Worm (Caenorhabditis elegans) whole organism, L4 larva: Measurements from ENCODE around the gene btb-7.

Source experiments
- F26F4.8 ChIP-seq: fragments of 200-800 bp; sonication (Bioruptor generic); conservative IDR thresholded peaks from 2 replicates; pipeline ENCODE4 v1.3.6; 2022; ENCODE audit warnings: missing genetic modification characterization, missing compliant biosample characterization
- T20F7.1 ChIP-seq: fragments of 200-800 bp; sonication (Bioruptor generic); optimal IDR thresholded peaks from 2 replicates; lab custom pipeline; 2018; ENCODE audit warnings: mild to moderate bottlenecking, missing genetic modification characterization, missing compliant biosample characterization
- Y105C5A.15 ChIP-seq: fragments of 200-800 bp; sonication (Bioruptor generic); IDR thresholded peaks from 2 replicates; pipeline ENCODE4 v1.3.6; 2022; ENCODE audit warnings: missing genetic modification characterization, missing compliant biosample characterization
- Y75B8A.6 ChIP-seq: fragments of 200-800 bp; sonication (Bioruptor generic); IDR thresholded peaks from 2 replicates; pipeline ENCODE4 v1.3.6; 2022; ENCODE audit warnings: missing genetic modification reagents, missing genetic modification characterization, missing compliant biosample characterization
- ceh-28 ChIP-seq: fragments of 150-350 bp; optimal IDR thresholded peaks from 2 replicates; lab custom pipeline; 2014; ENCODE audit warnings: missing biosample characterization, missing genetic modification reagents, missing genetic modification characterization
- ces-1 ChIP-seq: fragments of 150-350 bp; sonication (generic microtip); optimal IDR thresholded peaks from 4 replicates; lab custom pipeline; 2014; ENCODE audit warnings: missing biosample characterization, missing genetic modification reagents, missing genetic modification characterization
- ctbp-1 ChIP-seq: fragments of 200-800 bp; sonication (Bioruptor generic); IDR thresholded peaks from 2 replicates; pipeline ENCODE4 v1.3.6; 2022; ENCODE audit warnings: missing genetic modification reagents, missing genetic modification characterization, missing compliant biosample characterization
- daf-12 ChIP-seq: fragments of 150-350 bp; optimal IDR thresholded peaks from 2 replicates; lab custom pipeline; 2014; ENCODE audit warnings: missing biosample characterization, missing genetic modification reagents, missing genetic modification characterization
- daf-16 ChIP-seq, 3 experiments: sonication (generic microtip); optimal IDR thresholded peaks; 2 replicates each; lab custom pipeline; 2016 to 2017; ENCODE audit warnings: missing genetic modification characterization in 3 of 3, missing genetic modification reagents in 3 of 3, mild to moderate bottlenecking in 2 of 3, missing compliant biosample characterization in 2 of 3, missing biosample characterization in 1 of 3, moderate library complexity in 1 of 3
- dmd-8 ChIP-seq: fragments of 200-800 bp; sonication (Bioruptor generic); IDR thresholded peaks from 2 replicates; pipeline ENCODE4 v1.3.6; 2022; ENCODE audit warnings: missing genetic modification characterization, missing compliant biosample characterization
- dmd-9 ChIP-seq: fragments of 200-800 bp; sonication (Bioruptor generic); IDR thresholded peaks from 2 replicates; pipeline ENCODE4 v1.3.6; 2022; ENCODE audit warnings: missing genetic modification reagents, missing genetic modification characterization, missing compliant biosample characterization
- dpl-1 ChIP-seq: fragments of 150-350 bp; optimal IDR thresholded peaks from 2 replicates; lab custom pipeline; 2014; ENCODE audit warnings: missing biosample characterization, missing genetic modification reagents, missing genetic modification characterization
- duxl-1 ChIP-seq: sonication (generic microtip); optimal IDR thresholded peaks from 2 replicates; lab custom pipeline; 2016; ENCODE audit warnings: mild to moderate bottlenecking, missing genetic modification characterization, moderate library complexity, missing compliant biosample characterization; ENCODE audit not compliant: poor library complexity
- egl-27 ChIP-seq: sonication (generic microtip); optimal IDR thresholded peaks from 3 replicates; lab custom pipeline; 2017; ENCODE audit warnings: missing biosample characterization, missing genetic modification reagents, missing genetic modification characterization
- jun-1 ChIP-seq: fragments of 150-350 bp; optimal IDR thresholded peaks from 2 replicates; lab custom pipeline; 2014; ENCODE audit warnings: missing biosample characterization, missing genetic modification reagents, missing genetic modification characterization
- lim-7 ChIP-seq: fragments of 200-800 bp; sonication (Bioruptor generic); IDR thresholded peaks from 2 replicates; pipeline ENCODE4 v1.3.6; 2022; ENCODE audit warnings: missing genetic modification characterization, missing compliant biosample characterization
- lin-1 ChIP-seq: fragments of 200-800 bp; sonication (Bioruptor generic); IDR thresholded peaks from 2 replicates; pipeline ENCODE4 v1.3.6; 2022; ENCODE audit warnings: missing genetic modification reagents, missing genetic modification characterization, missing compliant biosample characterization
- lin-38 ChIP-seq: fragments of 200-800 bp; sonication (Bioruptor generic); IDR thresholded peaks from 2 replicates; pipeline ENCODE4 v1.3.6; 2022; ENCODE audit warnings: missing genetic modification reagents, missing genetic modification characterization, missing compliant biosample characterization
- lsy-2 ChIP-seq, 2 experiments: fragments of 150-350 bp in 1 of 2; sonication (generic microtip) in 1 of 2; optimal IDR thresholded peaks; 2 replicates each; lab custom pipeline; 2014 to 2017; ENCODE audit warnings: missing biosample characterization in 2 of 2, missing genetic modification characterization in 2 of 2
- madf-5 ChIP-seq, 2 experiments: fragments of 200-800 bp; sonication (Bioruptor generic); IDR thresholded peaks; 2 replicates each; pipeline ENCODE4 v1.3.6; 2022; ENCODE audit warnings: missing compliant biosample characterization in 2 of 2, missing genetic modification characterization in 2 of 2
- mdl-1 ChIP-seq, 2 experiments: fragments of 150-350 bp in 1 of 2; sonication (generic microtip) in 1 of 2; optimal IDR thresholded peaks; 2 replicates each; lab custom pipeline; 2014 to 2017; ENCODE audit warnings: missing biosample characterization in 2 of 2, missing genetic modification characterization in 2 of 2
- mep-1 ChIP-seq: fragments of 150-350 bp; sonication (generic microtip); optimal IDR thresholded peaks from 3 replicates; lab custom pipeline; 2014; ENCODE audit warnings: missing biosample characterization, missing genetic modification characterization
- mes-2 ChIP-seq: sonication (generic microtip); optimal IDR thresholded peaks from 2 replicates; lab custom pipeline; 2016; ENCODE audit warnings: missing genotype, mild to moderate bottlenecking, missing genetic modification characterization, missing compliant biosample characterization; ENCODE audit not compliant: poor library complexity, severe bottlenecking
- mxl-3 ChIP-seq: fragments of 200-800 bp; sonication (Bioruptor generic); optimal IDR thresholded peaks from 2 replicates; lab custom pipeline; 2018; ENCODE audit warnings: mild to moderate bottlenecking, missing genetic modification characterization, missing compliant biosample characterization
- nhr-10 ChIP-seq: fragments of 150-350 bp; optimal IDR thresholded peaks from 2 replicates; lab custom pipeline; 2014; ENCODE audit warnings: missing biosample characterization, missing genetic modification characterization
- nhr-102 ChIP-seq: sonication (generic microtip); optimal IDR thresholded peaks from 2 replicates; lab custom pipeline; 2016; ENCODE audit warnings: mild to moderate bottlenecking, missing genetic modification characterization, moderate library complexity, missing compliant biosample characterization
- nhr-111 ChIP-seq: fragments of 200-800 bp; sonication (Bioruptor generic); optimal IDR thresholded peaks from 2 replicates; lab custom pipeline; 2018; ENCODE audit warnings: mild to moderate bottlenecking, missing genetic modification characterization, missing compliant biosample characterization
- nhr-237 ChIP-seq: sonication (generic microtip); optimal IDR thresholded peaks from 2 replicates; lab custom pipeline; 2017; ENCODE audit warnings: missing biosample characterization, missing genetic modification characterization
- nhr-25 ChIP-seq: sonication (generic microtip); optimal IDR thresholded peaks from 2 replicates; lab custom pipeline; 2017; ENCODE audit warnings: missing genetic modification characterization, mild to moderate bottlenecking, missing compliant biosample characterization, antibody characterized with exemption, moderate library complexity, borderline replicate concordance; ENCODE audit not compliant: insufficient read depth
- nhr-28 ChIP-seq: fragments of 150-350 bp; optimal IDR thresholded peaks from 2 replicates; lab custom pipeline; 2014; ENCODE audit warnings: missing biosample characterization, missing genetic modification characterization
- nhr-6 ChIP-seq: fragments of 150-350 bp; optimal IDR thresholded peaks from 2 replicates; lab custom pipeline; 2014; ENCODE audit warnings: missing biosample characterization, missing genetic modification characterization
- nhr-76 ChIP-seq: fragments of 150-350 bp; optimal IDR thresholded peaks from 2 replicates; lab custom pipeline; 2014; ENCODE audit warnings: missing biosample characterization, missing genetic modification characterization
- pqm-1 ChIP-seq: sonication (generic microtip); optimal IDR thresholded peaks from 2 replicates; lab custom pipeline; 2017; ENCODE audit warnings: missing biosample characterization, missing genetic modification characterization
- rbr-2 ChIP-seq: sonication (generic microtip); optimal IDR thresholded peaks from 2 replicates; lab custom pipeline; 2016; ENCODE audit warnings: missing genotype, missing genetic modification characterization, missing compliant biosample characterization
- saeg-2 ChIP-seq: fragments of 200-800 bp; sonication (Bioruptor generic); IDR thresholded peaks from 2 replicates; pipeline ENCODE4 v1.3.6; 2022; ENCODE audit warnings: missing genetic modification reagents, missing genetic modification characterization, missing compliant biosample characterization
- set-16 ChIP-seq: fragments of 200-800 bp; sonication (Bioruptor generic); IDR thresholded peaks from 2 replicates; pipeline ENCODE4 v1.3.6; 2022; ENCODE audit warnings: missing genetic modification reagents, missing genetic modification characterization, missing compliant biosample characterization
- spr-1 ChIP-seq: sonication (generic microtip); optimal IDR thresholded peaks from 2 replicates; lab custom pipeline; 2016; ENCODE audit warnings: mild to moderate bottlenecking, missing genetic modification characterization, missing compliant biosample characterization
- tag-97 ChIP-seq: fragments of 200-800 bp; sonication (Bioruptor generic); IDR thresholded peaks from 2 replicates; pipeline ENCODE4 v1.3.6; 2022; ENCODE audit warnings: missing genetic modification characterization, missing compliant biosample characterization
- zfp-3 ChIP-seq: fragments of 200-800 bp; sonication (Bioruptor generic); conservative IDR thresholded peaks from 2 replicates; pipeline ENCODE4 v1.3.6; 2022; ENCODE audit warnings: missing genetic modification reagents, missing genetic modification characterization, missing compliant biosample characterization
- zip-11 ChIP-seq: fragments of 200-800 bp; sonication (Bioruptor generic); IDR thresholded peaks from 2 replicates; pipeline ENCODE4 v1.3.6; 2022; ENCODE audit warnings: missing genetic modification characterization, missing compliant biosample characterization
- ztf-11 ChIP-seq: fragments of 150-350 bp; optimal IDR thresholded peaks from 2 replicates; lab custom pipeline; 2014; ENCODE audit warnings: missing biosample characterization, missing genetic modification characterization

Gene btb-7

ce11 chrII:1691011-1691410, 22.0 kb upstream of the btb-7 start, which contains the start of gene fbxc-22:
Gene fbxc-22, minus strand, starts transcription at chrII:1691111.
- TF ChIP-seq zfp-3 (GFP tag; lab: Robert Waterston, UW) (no peak), lsy-2 (tag; optimal IDR thresholded peaks at IDR 0.05; lab: Kevin White, UChicago) (no peak), mep-1 (tag; lab: Kevin White, UChicago) (no peak), pqm-1 (tag; lab: Kevin White, UChicago) (no peak), zip-11 (GFP tag; lab: Robert Waterston, UW) (no peak), nhr-237 (tag; lab: Kevin White, UChicago) (no peak), mxl-3 (GFP tag; lab: Kevin White, UChicago) (no peak), lin-1 (GFP tag; lab: Robert Waterston, UW) (no peak), ceh-28 (no peak), jun-1 (tag; lab: Kevin White, UChicago) (no peak), nhr-25 (tag; lab: Kevin White, UChicago) (no peak), nhr-76 (tag; lab: Kevin White, UChicago) (no peak), duxl-1 (tag; lab: Kevin White, UChicago) (no peak), mdl-1 (tag; optimal IDR thresholded peaks at IDR 0.05; lab: Kevin White, UChicago) (no peak)

- TF ChIP-seq Y75B8A.6 (no peak), rbr-2 (tag; lab: Kevin White, UChicago) (no peak), mxl-3 (GFP tag; lab: Kevin White, UChicago) (no peak), ctbp-1 (GFP tag; lab: Robert Waterston, UW) (no peak), spr-1 (tag; lab: Kevin White, UChicago) (no peak), tag-97 (GFP tag; lab: Robert Waterston, UW) (no peak), nhr-28 (tag; lab: Kevin White, UChicago) (no peak), daf-12 (tag; lab: Kevin White, UChicago) (no peak), madf-5 (GFP tag; IDR thresholded peaks at IDR 0.05; lab: Robert Waterston, UW) (no peak), ces-1 (GFP tag; lab: Kevin White, UChicago) (no peak), F26F4.8 (no peak), lim-7 (GFP tag; lab: Robert Waterston, UW) (no peak), nhr-111 (no peak), zfp-3 (GFP tag; lab: Robert Waterston, UW) (no peak), ztf-11 (tag; lab: Kevin White, UChicago) (no peak), dpl-1 (GFP tag; lab: Kevin White, UChicago) (no peak)
Measured at ce11 chrII:1692827-1693226, 20.2 kb upstream of the btb-7 start, which contains the start of gene fbxc-21. Gene fbxc-21, minus strand, starts transcription at chrII:1692927.

- TF ChIP-seq dmd-8 (GFP tag; lab: Robert Waterston, UW) (no peak), T20F7.1 (no peak), nhr-10 (no peak), Y105C5A.15 (no peak), lin-1 (GFP tag; lab: Robert Waterston, UW) (no peak), daf-16 (GFP tag; optimal IDR thresholded peaks at IDR 0.05; lab: Kevin White, UChicago) (no peak), daf-16 (tag; optimal IDR thresholded peaks at IDR 0.05; lab: Kevin White, UChicago) (no peak), zfp-3 (GFP tag; lab: Robert Waterston, UW) (no peak), egl-27 (tag; lab: Kevin White, UChicago) (no peak), mep-1 (tag; lab: Kevin White, UChicago) (no peak), mxl-3 (GFP tag; lab: Kevin White, UChicago) (no peak), nhr-6 (tag; lab: Kevin White, UChicago) (no peak), saeg-2 (GFP tag; lab: Robert Waterston, UW) (no peak), dmd-9 (GFP tag; lab: Robert Waterston, UW) (no peak), lin-38 (no peak), nhr-102 (tag; lab: Kevin White, UChicago) (no peak), set-16 (no peak), mes-2 (no peak)
- TF ChIP-seq, all 104 proteins: peak for 0
Measured at ce11 chrII:1694530-1694929, 18.5 kb upstream of the btb-7 start, which contains the start of gene fbxc-26. Gene fbxc-26, minus strand, starts transcription at chrII:1694630.
